Fruit fly (Drosophila melanogaster): ENCODE data around the gene Sf3b5.

The Sf3b5 gene

dm6 chr3R:9055119-9056105, 40.3 kb upstream of the Sf3b5 start (continued):
- TF ChIP-seq Hnf4 (GFP tag; optimal IDR thresholded peaks at IDR 0.05) (peak; percentile 90), brk (GFP tag; optimal IDR thresholded peaks at IDR 0.05) (peak; percentile 95), h (GFP tag; optimal IDR thresholded peaks at IDR 0.05) (peak; percentile 96), CG9705 (GFP tag; optimal IDR thresholded peaks at IDR 0.05) (peak; percentile 82), sv (GFP tag; optimal IDR thresholded peaks at IDR 0.05) (peak; percentile 68), woc (GFP tag; optimal IDR thresholded peaks at IDR 0.05) (peak; percentile 87), HLH106 (tag; optimal IDR thresholded peaks at IDR 0.05) (peak; percentile 97), Sp1 (GFP tag; optimal IDR thresholded peaks at IDR 0.05) (peak; percentile 98), foxo (GFP tag; optimal IDR thresholded peaks at IDR 0.05) (peak; percentile 50 to 96), N (GFP tag; optimal IDR thresholded peaks at IDR 0.05) (no peak)

dm6 chr3R:9054442-9055118, 39.4 kb upstream of the Sf3b5 start:
- TF ChIP-seq dl (GFP tag; optimal IDR thresholded peaks at IDR 0.05; ENCODE audit: insufficient read depth in 1 of 2, partially characterized antibody in 2 of 2) (no peak), Jra (GFP tag; optimal IDR thresholded peaks at IDR 0.05) (peak; percentile 4), HLH106 (tag; optimal IDR thresholded peaks at IDR 0.05) (peak; percentile 18), OdsH (GFP tag; optimal IDR thresholded peaks at IDR 0.05) (peak; percentile 52), Dfd (GFP tag; optimal IDR thresholded peaks at IDR 0.05) (no peak), sv (GFP tag; optimal IDR thresholded peaks at IDR 0.05) (peak; percentile 27), rgr (GFP tag; optimal IDR thresholded peaks at IDR 0.05) (peak; percentile 5), foxo (GFP tag; optimal IDR thresholded peaks at IDR 0.05) (peak in 1 of 2 experiments; percentile 46), sage (GFP tag; optimal IDR thresholded peaks at IDR 0.05) (peak; percentile 22), dmrt93B (GFP tag; optimal IDR thresholded peaks at IDR 0.05) (peak; percentile 22)

- TF ChIP-seq br (GFP tag; optimal IDR thresholded peaks at IDR 0.05), result peak; percentile 66
- TF ChIP-seq CrebA (GFP tag; optimal IDR thresholded peaks at IDR 0.05; ENCODE audit: borderline replicate concordance), result no peak
- no peak for TF ChIP-seq GATAd (GFP tag; optimal IDR thresholded peaks at IDR 0.05)
- TF ChIP-seq psq (GFP tag; optimal IDR thresholded peaks at IDR 0.05), result peak; percentile 42
- TF ChIP-seq Dif (GFP tag; optimal IDR thresholded peaks at IDR 0.05; ENCODE audit: partially characterized antibody), result peak; percentile 75
- no peak for TF ChIP-seq Vsx2 (GFP tag; optimal IDR thresholded peaks at IDR 0.05; ENCODE audit: partially characterized antibody)
- TF ChIP-seq CG32264 (GFP tag; optimal IDR thresholded peaks at IDR 0.05), result peak; percentile 50
- no peak for TF ChIP-seq jim (GFP tag; optimal IDR thresholded peaks at IDR 0.05)
- TF ChIP-seq foxo (GFP tag; optimal IDR thresholded peaks at IDR 0.05), result peak in 1 of 2 experiments; percentile 73
- TF ChIP-seq Mio (GFP tag; optimal IDR thresholded peaks at IDR 0.05), result no peak
- no peak for TF ChIP-seq tai (GFP tag; optimal IDR thresholded peaks at IDR 0.05)
- TF ChIP-seq h (GFP tag; optimal IDR thresholded peaks at IDR 0.05), result peak; percentile 51
- peak; percentile 76 for TF ChIP-seq fru (GFP tag; optimal IDR thresholded peaks at IDR 0.05)
- TF ChIP-seq CG9705 (GFP tag; optimal IDR thresholded peaks at IDR 0.05), result peak; percentile 4
- TF ChIP-seq Hr83 (GFP tag; optimal IDR thresholded peaks at IDR 0.05; ENCODE audit: poor library complexity, severe bottlenecking), result peak; percentile 45
- TF ChIP-seq OdsH (GFP tag; optimal IDR thresholded peaks at IDR 0.05), result no peak
- TF ChIP-seq rgr (GFP tag; optimal IDR thresholded peaks at IDR 0.05), result peak; percentile 24
- peak; percentile 50 for TF ChIP-seq woc (GFP tag; optimal IDR thresholded peaks at IDR 0.05)
- peak; percentile 71 for TF ChIP-seq ey (GFP tag; optimal IDR thresholded peaks at IDR 0.05)
- TF ChIP-seq dmrt93B (GFP tag; optimal IDR thresholded peaks at IDR 0.05), result peak; percentile 66
- peak; percentile 57 for TF ChIP-seq Sp1 (GFP tag; optimal IDR thresholded peaks at IDR 0.05)
- TF ChIP-seq HLH106 (tag; optimal IDR thresholded peaks at IDR 0.05), result peak; percentile 72
- TF ChIP-seq dl (GFP tag; optimal IDR thresholded peaks at IDR 0.05; ENCODE audit: insufficient read depth in 1 of 2, partially characterized antibody in 2 of 2), result no peak
- TF ChIP-seq brk (GFP tag; optimal IDR thresholded peaks at IDR 0.05), result no peak
- TF ChIP-seq pan (optimal IDR thresholded peaks at IDR 0.05), result no peak
- no peak for TF ChIP-seq Dfd (GFP tag; optimal IDR thresholded peaks at IDR 0.05)
Measured at dm6 chr3R:9053850-9054441, 38.8 kb upstream of the Sf3b5 start.
